Worm (Caenorhabditis elegans) whole organism, L4/young adult: ENCODE measurements around the gene fbxa-106.

Experiments
- W03F9.2 ChIP-seq: fragments of 150-350 bp; optimal IDR thresholded peaks from 2 replicates; lab custom pipeline; 2014; ENCODE audit warnings: missing biosample characterization, missing genetic modification characterization
- dao-5 ChIP-seq: sonication (generic microtip); optimal IDR thresholded peaks from 2 replicates; lab custom pipeline; 2016; ENCODE audit warnings: missing genotype, missing genetic modification characterization, moderate library complexity, missing compliant biosample characterization
- him-1 ChIP-seq: sonication (generic microtip); optimal IDR thresholded peaks from 2 replicates; lab custom pipeline; 2016; ENCODE audit warnings: missing genotype, missing genetic modification reagents, missing genetic modification characterization, missing compliant biosample characterization

fbxa-106 gene

DNA sequence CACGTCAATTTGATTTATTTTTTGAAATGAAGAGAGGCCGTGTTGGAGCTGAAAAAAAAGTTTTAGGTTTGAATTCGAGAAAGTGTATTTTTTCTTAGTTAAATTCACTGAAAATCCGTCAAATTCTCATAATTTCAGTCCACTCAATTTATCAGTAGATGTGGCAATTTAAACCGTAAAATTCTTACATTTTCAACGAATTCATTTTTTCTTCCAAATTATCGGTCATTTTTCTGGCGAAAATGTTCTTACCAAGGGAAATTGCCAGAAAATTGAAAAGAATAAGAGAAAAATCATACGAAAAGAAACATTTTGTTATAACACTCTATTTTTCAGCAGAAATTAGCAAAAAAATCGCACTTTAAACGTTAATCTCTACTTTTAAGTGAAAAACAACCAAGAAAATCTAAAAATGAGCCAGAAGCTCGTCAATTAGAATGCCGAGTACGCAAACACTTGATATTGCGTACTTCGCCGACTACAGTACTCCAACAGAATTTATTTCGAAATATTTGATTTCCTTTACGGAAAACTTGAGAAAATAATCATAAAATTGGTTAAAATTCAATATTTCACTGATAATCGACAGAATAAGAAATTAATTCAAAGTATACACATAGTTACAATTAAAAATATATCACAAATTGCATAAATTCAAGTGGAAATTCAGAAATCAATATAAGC lies at the start of gene fbxa-106:
Gene fbxa-106 (minus strand): TSS at position 51 of the 684 bp plus-strand sequence.
- TF ChIP-seq him-1 (tag; lab: Kevin White, UChicago) (no peak), W03F9.2 (tag; lab: Kevin White, UChicago) (no peak), dao-5 (tag; lab: Kevin White, UChicago) (no peak)

DNA sequence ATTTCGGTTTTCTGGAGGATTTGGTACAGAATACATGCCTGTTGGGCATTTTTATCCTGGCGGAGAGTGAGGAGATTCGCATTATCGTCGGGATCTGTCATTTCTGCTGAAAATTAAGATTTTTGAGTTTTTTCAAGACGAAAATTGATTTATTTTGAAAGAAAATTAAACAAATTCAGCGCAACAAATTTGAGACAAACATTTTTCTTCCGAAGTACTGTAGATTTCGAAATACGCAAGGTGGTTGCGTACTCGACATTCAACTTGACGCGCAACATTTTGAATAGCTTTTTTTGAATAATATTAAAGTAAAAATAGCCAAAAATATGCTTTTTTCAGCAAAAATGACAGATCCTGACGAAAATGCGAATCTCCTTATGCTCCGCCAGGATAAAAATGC lies 49.4 kb upstream of the fbxa-106 start, which contains the start of gene Y37H2A.7:
Gene Y37H2A.7 (minus strand): TSS at position 101 of the 400 bp plus-strand sequence.
- no peak for TF ChIP-seq dao-5 (tag; lab: Kevin White, UChicago)
- TF ChIP-seq W03F9.2 (tag; lab: Kevin White, UChicago): no peak
- TF ChIP-seq him-1 (tag; lab: Kevin White, UChicago): no peak

DNA sequence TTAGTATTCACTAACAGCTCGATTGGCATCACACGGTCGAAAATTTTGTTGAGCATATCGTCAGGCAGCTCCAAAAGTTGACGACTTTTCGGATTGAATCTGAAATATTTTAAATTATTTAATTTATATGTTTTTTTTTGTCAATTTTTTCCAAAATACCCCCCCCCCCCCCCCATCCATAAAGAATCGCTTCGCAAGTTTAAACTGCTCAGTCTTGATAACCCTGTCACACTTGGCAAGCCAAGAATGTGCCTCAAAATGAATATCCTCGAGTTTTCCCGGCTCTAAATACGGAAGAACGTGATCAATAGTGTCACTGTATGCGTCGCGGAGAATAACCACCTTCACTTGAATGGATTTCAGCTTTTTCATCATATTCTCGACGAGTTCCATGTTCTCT lies 48.2 kb upstream of the fbxa-106 start, which contains the start of gene Y37H2A.18:
Gene Y37H2A.18 (minus strand): TSS at position 101 of the 400 bp plus-strand sequence.
- no peak for TF ChIP-seq him-1 (tag; lab: Kevin White, UChicago)
- no peak for TF ChIP-seq W03F9.2 (tag; lab: Kevin White, UChicago)
- TF ChIP-seq dao-5 (tag; lab: Kevin White, UChicago): no peak

DNA sequence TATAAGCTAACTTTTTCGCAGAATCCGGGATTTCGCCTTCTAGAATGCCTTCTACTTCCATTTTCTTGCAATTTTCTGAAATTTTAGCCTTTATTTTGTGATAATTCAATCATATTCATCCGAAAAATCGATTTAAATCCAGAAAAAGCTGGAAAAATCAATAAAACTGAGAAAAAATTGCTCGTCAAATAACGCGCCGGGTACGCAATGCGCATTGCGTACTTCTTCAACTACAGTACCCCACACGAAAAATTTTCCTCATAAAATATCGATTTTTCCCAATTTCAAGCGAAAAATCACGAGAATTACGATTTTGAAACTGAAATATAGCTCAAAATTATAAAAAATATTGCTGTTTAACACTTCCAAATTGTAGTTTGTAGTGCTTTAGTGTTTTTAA lies 46.0 kb upstream of the fbxa-106 start, which contains the start of gene Y37H2A.12:
Gene Y37H2A.12 (minus strand): TSS at position 81 of the 400 bp plus-strand sequence.
- no peak for TF ChIP-seq him-1 (tag; lab: Kevin White, UChicago)
- no peak for TF ChIP-seq dao-5 (tag; lab: Kevin White, UChicago)
- no peak for TF ChIP-seq W03F9.2 (tag; lab: Kevin White, UChicago)

DNA sequence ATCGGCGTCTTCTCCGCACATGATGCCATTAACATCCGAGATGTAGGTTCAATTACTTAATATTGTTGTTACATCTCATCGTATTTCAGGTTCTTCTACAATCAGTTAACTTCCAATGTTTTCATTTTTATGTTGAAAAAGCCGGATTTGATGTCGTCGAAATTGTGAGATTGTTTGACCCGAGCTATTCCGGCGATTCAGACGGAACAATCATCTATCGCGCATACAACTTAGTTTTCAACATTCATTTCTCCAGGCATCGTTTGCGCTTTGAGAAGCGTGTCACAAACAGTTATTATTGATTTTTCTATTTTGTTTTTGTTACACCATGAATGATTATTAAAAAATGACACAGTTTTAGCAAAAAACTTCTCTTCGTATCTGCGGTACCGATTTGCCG lies 43.5 kb upstream of the fbxa-106 start:
- TF ChIP-seq dao-5 (tag; lab: Kevin White, UChicago) (no peak), him-1 (tag; lab: Kevin White, UChicago) (no peak), W03F9.2 (tag; lab: Kevin White, UChicago) (no peak)

DNA sequence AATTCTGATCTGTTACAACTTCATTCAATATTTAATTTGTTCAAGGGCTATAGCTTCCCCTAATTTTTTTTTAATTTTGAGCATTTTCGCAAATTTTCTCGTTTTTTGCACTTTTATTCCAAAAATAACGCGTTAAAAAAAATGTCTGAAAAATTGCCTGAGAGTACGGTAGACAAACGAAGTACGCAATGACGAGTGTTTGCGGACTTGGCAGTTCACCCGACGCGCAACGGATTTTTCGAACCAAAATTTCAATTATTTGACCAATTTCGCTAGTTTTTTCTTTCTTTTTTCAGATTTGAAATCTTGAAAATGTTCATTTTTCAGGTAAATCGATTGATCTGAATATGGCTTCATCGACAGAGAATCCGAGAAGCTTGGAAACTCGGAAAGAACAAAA lies 42.2 kb upstream of the fbxa-106 start, which contains the start of gene fbxa-211:
Gene fbxa-211 (plus strand): TSS at position 328 of the 400 bp plus-strand sequence.
- no peak for TF ChIP-seq W03F9.2 (tag; lab: Kevin White, UChicago)
- no peak for TF ChIP-seq him-1 (tag; lab: Kevin White, UChicago)
- TF ChIP-seq dao-5 (tag; lab: Kevin White, UChicago): no peak

DNA sequence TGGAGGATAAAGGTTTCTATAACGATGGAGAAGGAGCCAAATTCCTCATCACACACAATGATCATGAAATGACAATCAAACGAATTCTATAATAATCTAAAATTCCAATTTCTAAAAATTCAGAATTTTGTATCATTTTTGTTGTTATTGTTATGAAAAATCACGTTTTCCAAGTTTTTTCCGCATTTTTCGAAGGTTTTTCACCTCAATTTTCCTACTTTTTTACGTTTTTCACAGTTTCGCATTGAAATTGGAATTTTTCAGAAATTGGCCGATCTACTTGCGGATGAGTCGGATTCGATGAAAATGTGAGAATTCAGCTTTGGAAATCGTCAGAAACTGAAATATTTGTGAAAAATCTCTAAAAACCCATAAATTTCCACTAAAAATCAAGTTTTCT lies 40.1 kb upstream of the fbxa-106 start, which contains the start of gene fbxa-210:
Gene fbxa-210 (plus strand): TSS at position 301 of the 400 bp plus-strand sequence.
- TF ChIP-seq dao-5 (tag; lab: Kevin White, UChicago) (no peak), him-1 (tag; lab: Kevin White, UChicago) (no peak), W03F9.2 (tag; lab: Kevin White, UChicago) (no peak)

DNA sequence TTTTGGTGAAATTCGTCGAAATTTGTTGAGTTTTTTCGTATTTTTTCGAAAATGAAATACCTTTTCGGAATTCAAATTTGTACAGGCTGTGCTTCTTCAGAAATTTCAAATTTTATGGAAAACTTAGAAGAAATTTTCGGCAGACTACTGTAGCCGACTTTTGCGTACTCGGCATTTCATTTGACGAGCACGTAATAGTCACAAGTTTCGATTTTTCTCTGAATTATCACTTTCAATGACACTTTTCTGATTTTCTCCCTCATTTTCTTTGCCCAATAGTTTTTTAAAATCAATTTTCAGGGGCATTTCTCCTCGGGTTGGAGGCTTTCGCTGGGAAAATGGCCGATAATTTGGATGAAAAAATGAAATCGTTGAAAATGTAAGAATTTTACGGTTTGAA lies 38.6 kb upstream of the fbxa-106 start, which contains the start of gene fbxa-107:
Gene fbxa-107 (plus strand): TSS at position 301 of the 400 bp plus-strand sequence.
- no peak for TF ChIP-seq him-1 (tag; lab: Kevin White, UChicago)
- TF ChIP-seq dao-5 (tag; lab: Kevin White, UChicago): no peak
- TF ChIP-seq W03F9.2 (tag; lab: Kevin White, UChicago): no peak

DNA sequence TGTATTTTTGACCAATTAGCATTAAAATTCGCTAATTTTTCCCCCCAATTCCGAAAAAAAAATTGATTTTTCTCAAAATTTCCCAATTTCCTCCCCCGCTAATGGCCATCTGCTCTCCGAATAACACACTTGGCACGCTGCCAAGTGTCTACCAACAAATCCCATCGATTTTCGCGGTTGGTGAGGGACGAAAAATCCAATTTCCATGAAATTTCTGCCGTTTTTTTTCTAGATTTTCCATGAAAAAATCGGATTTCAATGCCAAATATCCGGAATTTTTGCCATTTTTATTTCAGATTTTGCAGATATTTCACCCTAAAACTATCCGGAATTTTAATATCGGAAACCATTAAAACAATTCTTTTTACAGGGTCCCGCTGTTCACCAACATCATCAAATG lies 24.4 kb upstream of the fbxa-106 start:
- TF ChIP-seq him-1 (tag; lab: Kevin White, UChicago) (no peak), W03F9.2 (tag; lab: Kevin White, UChicago) (no peak), dao-5 (tag; lab: Kevin White, UChicago) (no peak)

DNA sequence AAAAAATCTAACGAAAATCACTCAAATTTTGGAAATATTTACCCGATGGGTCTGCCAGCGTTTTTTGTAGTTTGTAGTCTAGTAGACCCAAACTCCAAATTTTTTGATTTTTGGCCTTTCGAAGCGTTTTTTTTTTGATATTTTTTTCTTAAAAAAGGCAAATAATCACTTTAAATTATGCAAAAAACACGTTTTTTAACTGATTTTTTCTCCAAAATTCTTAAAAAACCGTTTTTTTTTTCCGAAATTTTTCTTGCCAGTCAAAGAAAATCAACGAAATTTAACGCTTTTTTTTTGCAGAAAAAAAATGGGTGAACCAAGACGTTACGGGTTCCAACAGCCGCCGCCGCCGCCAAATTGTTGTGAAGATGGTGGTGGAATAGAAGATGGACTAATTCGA lies 23.0 kb upstream of the fbxa-106 start, which contains the start of gene Y37H2A.1:
Gene Y37H2A.1 (plus strand): TSS at position 301 of the 400 bp plus-strand sequence.
- no peak for TF ChIP-seq W03F9.2 (tag; lab: Kevin White, UChicago)
- no peak for TF ChIP-seq him-1 (tag; lab: Kevin White, UChicago)
- no peak for TF ChIP-seq dao-5 (tag; lab: Kevin White, UChicago)

DNA sequence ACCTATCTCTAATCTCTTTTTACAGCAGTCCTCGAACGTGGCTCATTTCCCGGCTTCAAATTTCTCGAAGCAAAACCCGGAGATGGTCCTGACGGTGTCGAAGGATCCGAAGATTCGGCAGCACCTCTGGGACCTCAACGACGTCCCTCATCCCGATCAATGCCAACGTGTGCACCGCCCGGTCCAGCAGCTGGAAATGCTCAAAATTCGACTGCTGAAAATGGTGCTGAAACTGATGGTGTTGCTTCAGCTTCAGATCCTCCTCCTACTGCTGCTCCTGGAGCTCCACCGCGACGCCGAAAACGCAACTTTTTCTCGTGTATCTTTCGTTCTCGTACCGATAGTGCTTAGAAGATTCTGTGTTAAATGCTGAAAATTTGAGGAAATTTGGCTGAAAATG lies 21.1 kb upstream of the fbxa-106 start:
- TF ChIP-seq dao-5 (tag; lab: Kevin White, UChicago) (no peak), W03F9.2 (tag; lab: Kevin White, UChicago) (no peak), him-1 (tag; lab: Kevin White, UChicago) (no peak)

DNA sequence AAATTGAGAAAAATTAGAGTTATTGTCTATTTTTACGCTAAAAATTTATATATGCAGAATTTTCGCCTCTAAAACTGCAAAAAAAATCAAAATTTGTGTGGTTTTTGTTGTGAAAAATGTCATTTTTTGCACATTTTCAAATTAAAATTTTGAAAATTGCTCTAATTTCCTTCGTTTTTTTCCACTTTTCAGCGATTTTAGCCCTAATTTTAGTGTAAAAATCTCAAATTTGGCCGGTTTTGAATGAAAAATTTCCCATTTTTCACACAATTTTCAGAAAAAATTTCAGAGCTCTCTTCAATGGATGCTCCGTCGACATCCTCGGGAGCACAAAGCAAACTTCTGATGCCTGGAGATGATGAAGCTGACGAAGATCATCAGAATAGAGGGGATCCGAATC lies 13.4 kb upstream of the fbxa-106 start, which contains the start of gene par-4:
Gene par-4 (plus strand): TSS at position 301 of the 400 bp plus-strand sequence.
- TF ChIP-seq dao-5 (tag; lab: Kevin White, UChicago) (no peak), W03F9.2 (tag; lab: Kevin White, UChicago) (no peak), him-1 (tag; lab: Kevin White, UChicago) (no peak)

DNA sequence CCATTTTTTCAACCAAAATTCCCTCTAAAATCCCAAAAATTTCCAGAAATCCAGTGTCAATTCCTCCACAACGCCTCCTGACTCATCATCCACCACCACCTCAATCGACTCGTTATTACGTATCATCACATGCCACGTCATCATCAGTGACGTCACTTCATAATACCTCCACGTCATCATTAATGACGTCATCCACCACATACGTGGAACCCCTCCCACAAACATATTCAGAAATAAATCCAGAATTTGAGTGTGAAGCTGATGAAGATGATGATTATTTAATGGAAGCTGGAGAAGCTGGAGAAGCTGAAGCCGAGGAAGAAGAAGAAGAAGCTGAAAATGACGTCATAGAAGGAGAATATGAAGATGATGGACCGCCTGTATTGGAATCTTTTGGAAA lies 8.9 kb upstream of the fbxa-106 start:
- no peak for TF ChIP-seq W03F9.2 (tag; lab: Kevin White, UChicago)
- TF ChIP-seq dao-5 (tag; lab: Kevin White, UChicago): no peak
- no peak for TF ChIP-seq him-1 (tag; lab: Kevin White, UChicago)
